Worm (Caenorhabditis elegans) whole organism, early embryonic: ENCODE data around the gene K10G4.3.
"Not testable (repeated sequence)": the region's sequence is repeated elsewhere in the genome, so short reads cannot be mapped to it uniquely, and the experiment has no call there.

Experiments
- B0310.2 ChIP-seq: sonication (generic microtip); optimal IDR thresholded peaks from 2 replicates; lab custom pipeline; 2016; ENCODE audit warnings: mild to moderate bottlenecking, missing genetic modification characterization, missing compliant biosample characterization
- F13C5.2 ChIP-seq: sonication (generic microtip); optimal IDR thresholded peaks from 2 replicates; lab custom pipeline; 2017; ENCODE audit warnings: mild to moderate bottlenecking, missing genetic modification characterization, inconsistent platforms, missing compliant biosample characterization
- aly-1 ChIP-seq: sonication (generic microtip); optimal IDR thresholded peaks from 2 replicates; lab custom pipeline; 2016; ENCODE audit warnings: missing genetic modification characterization, missing compliant biosample characterization
- ama-1 ChIP-seq: fragments of 150-350 bp; optimal IDR thresholded peaks from 2 replicates; lab custom pipeline; 2014
- ceh-13 ChIP-seq: fragments of 200-800 bp; sonication (Bioruptor generic); optimal IDR thresholded peaks from 2 replicates; lab custom pipeline; 2018; ENCODE audit warnings: mild to moderate bottlenecking, missing genetic modification characterization, missing compliant biosample characterization
- ceh-36 ChIP-seq: sonication (generic microtip); optimal IDR thresholded peaks from 2 replicates; lab custom pipeline; 2016; ENCODE audit warnings: missing genetic modification characterization, inconsistent platforms, missing compliant biosample characterization
- ets-7 ChIP-seq: sonication (generic microtip); optimal IDR thresholded peaks from 2 replicates; lab custom pipeline; 2016; ENCODE audit warnings: missing genotype, missing genetic modification characterization, missing compliant biosample characterization
- flt-1 ChIP-seq: fragments of 200-800 bp; sonication (Bioruptor generic); IDR thresholded peaks from 2 replicates; pipeline ENCODE4 v1.3.6; 2022; ENCODE audit warnings: missing genetic modification characterization, missing compliant biosample characterization
- hmbx-1 ChIP-seq: sonication (generic microtip); optimal IDR thresholded peaks from 2 replicates; lab custom pipeline; 2016; ENCODE audit warnings: mild to moderate bottlenecking, missing genetic modification characterization, missing compliant biosample characterization
- hmg-4 ChIP-seq: fragments of 200-800 bp; sonication (Bioruptor generic); optimal IDR thresholded peaks from 2 replicates; lab custom pipeline; 2018; ENCODE audit warnings: mild to moderate bottlenecking, missing genetic modification characterization, missing compliant biosample characterization
- hnd-1 ChIP-seq: sonication (generic microtip); optimal IDR thresholded peaks from 2 replicates; lab custom pipeline; 2016; ENCODE audit warnings: missing genetic modification characterization, missing compliant biosample characterization
- pes-1 ChIP-seq: fragments of 200-800 bp; sonication (Bioruptor generic); IDR thresholded peaks from 2 replicates; pipeline ENCODE4 v1.3.6; 2022; ENCODE audit warnings: missing genetic modification reagents, missing genetic modification characterization, missing compliant biosample characterization
- scrt-1 ChIP-seq: fragments of 200-800 bp; sonication (Bioruptor generic); IDR thresholded peaks from 2 replicates; pipeline ENCODE4 v1.3.6; 2022; ENCODE audit warnings: missing genetic modification characterization, missing compliant biosample characterization
- sea-1 ChIP-seq: fragments of 200-800 bp; sonication (Bioruptor generic); conservative IDR thresholded peaks from 2 replicates; pipeline ENCODE4 v1.3.6; 2022; ENCODE audit warnings: missing genetic modification characterization, missing compliant biosample characterization
- tbx-11 ChIP-seq: fragments of 200-800 bp; sonication (Bioruptor generic); IDR thresholded peaks from 2 replicates; pipeline ENCODE4 v1.3.6; 2022; ENCODE audit warnings: missing genetic modification characterization, missing compliant biosample characterization
- tbx-37 ChIP-seq: fragments of 200-800 bp; sonication (Bioruptor generic); conservative IDR thresholded peaks from 2 replicates; pipeline ENCODE4 v1.3.6; 2022; ENCODE audit warnings: missing genetic modification reagents, missing genetic modification characterization, missing compliant biosample characterization
- tra-4 ChIP-seq: sonication (generic microtip); optimal IDR thresholded peaks from 2 replicates; lab custom pipeline; 2017; ENCODE audit warnings: missing genetic modification characterization, missing compliant biosample characterization

The K10G4.3 gene

DNA sequence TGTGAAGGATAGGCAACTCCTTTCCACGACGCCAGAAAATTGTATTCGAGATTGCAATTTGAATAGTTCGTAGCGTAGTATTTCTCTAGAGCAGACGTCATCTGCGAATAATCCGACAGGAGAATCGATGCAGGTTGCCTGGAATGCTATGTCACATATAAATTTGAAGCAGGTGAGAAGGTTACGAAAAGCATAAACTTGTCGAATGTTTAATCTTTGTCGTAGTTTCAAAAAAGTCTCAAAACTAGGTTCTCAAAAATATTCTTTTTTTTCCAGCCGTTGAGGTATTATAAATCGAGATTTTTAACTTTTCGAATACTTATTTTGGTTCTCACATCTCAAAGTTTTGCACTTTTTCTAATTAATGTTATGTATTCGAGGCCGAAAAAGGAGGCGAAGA is 9.7 kb downstream of the K10G4.3 start, which contains the start of gene srh-116:
srh-116 (minus strand) TSS at position 101 of the 400 bp plus-strand sequence.
- TF ChIP-seq F13C5.2 (tag; lab: Kevin White, UChicago); sea-1; hmg-4 (GFP tag; lab: Kevin White, UChicago): not testable (repeated sequence)

DNA sequence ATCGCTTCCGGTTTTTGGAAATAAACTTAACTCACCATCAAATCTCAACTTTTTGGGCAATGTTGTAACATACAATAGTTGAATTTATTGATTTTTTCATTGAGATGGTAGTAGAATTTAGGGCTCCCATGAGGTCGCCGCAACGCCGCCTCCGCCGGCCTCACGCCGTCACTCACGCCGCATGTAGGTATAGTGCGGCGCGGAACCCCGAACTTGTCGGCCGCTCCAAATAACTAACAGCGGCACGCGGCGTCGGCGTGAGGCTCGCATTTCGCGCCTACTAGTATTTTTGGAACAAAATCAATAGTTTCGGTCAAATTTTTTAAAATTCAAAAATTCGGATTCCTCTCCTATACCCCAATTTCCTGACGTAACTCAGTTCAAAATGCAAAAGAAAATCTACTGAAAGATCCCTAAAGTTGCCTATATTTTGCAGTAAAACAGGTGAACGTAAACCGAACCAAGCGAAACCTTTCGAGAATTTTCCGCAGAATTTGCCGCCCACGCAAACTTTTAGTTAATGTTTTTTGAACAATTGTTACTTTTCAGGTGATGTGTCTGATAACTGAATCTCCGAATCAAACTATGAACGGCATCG is 13.3 kb downstream of the K10G4.3 start, which contains the start of gene Y61B8A.6:
Y61B8A.6 (plus strand) TSS at position 548 of the 598 bp plus-strand sequence.
- TF ChIP-seq ama-1 (lab: Kevin White, UChicago) (no peak), sea-1 (no peak), tbx-37 (GFP tag; lab: Robert Waterston, UW) (no peak), F13C5.2 (tag; lab: Kevin White, UChicago) (no peak), ceh-13 (GFP tag; lab: Kevin White, UChicago) (no peak), tra-4 (tag; lab: Kevin White, UChicago) (no peak), ceh-36 (tag; lab: Kevin White, UChicago) (no peak), hmbx-1 (no peak), ets-7 (tag; lab: Kevin White, UChicago) (no peak), aly-1 (tag; lab: Kevin White, UChicago) (no peak), tbx-11 (GFP tag; lab: Robert Waterston, UW) (no peak), hmg-4 (GFP tag; lab: Kevin White, UChicago) (no peak), scrt-1 (GFP tag; lab: Robert Waterston, UW) (no peak)

DNA sequence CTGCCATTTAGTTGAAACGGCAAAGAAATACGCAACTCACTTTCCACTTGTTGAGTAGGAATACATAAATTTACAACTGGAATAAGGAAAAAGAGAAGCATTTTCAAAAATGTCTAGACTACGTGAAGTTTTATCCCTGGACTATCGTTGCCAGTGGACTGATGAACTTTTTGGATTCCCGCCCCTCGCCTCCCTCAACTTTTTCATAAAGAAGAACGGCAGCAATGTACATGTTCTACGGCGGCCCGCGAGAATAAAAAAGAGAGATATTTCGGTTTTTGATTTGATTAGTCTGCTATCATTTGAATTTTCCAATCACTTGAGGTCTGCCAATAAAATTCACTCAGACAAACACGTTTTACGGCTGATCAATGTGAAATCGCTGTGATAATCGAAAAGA is 15.8 kb downstream of the K10G4.3 start, which contains the start of gene clec-243:
clec-243 (minus strand) TSS at position 101 of the 400 bp plus-strand sequence.
- TF ChIP-seq tbx-37 (GFP tag; lab: Robert Waterston, UW) = no peak

DNA sequence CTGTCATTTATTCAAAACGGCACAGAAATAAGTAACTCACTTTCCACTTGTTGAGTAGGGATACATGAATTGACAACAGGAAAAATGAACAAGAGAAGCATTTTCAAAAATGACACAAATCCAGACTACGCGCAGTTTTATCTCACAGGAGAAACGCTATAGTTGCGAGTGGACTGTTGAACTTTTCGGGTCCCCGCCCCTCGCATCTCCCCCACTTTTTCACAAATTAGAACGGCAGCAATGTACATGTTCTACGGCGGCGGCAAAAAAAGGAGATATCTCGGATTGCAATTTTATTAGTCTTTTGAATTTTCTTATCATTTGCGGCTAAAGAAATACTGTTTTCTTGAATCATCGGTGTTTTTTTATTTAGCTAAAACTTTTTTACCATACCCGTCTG is 19.3 kb downstream of the K10G4.3 start, which contains the start of gene clec-242:
clec-242 (minus strand) TSS at position 101 of the 400 bp plus-strand sequence.
- TF ChIP-seq B0310.2 = no peak
- no peak for TF ChIP-seq pes-1 (GFP tag; lab: Robert Waterston, UW)
- no peak for TF ChIP-seq hmg-4 (GFP tag; lab: Kevin White, UChicago)
- TF ChIP-seq tra-4 (tag; lab: Kevin White, UChicago) = no peak
- TF ChIP-seq ceh-13 (GFP tag; lab: Kevin White, UChicago) = no peak
- no peak for TF ChIP-seq sea-1
- TF ChIP-seq tbx-37 (GFP tag; lab: Robert Waterston, UW) = no peak
- TF ChIP-seq ceh-36 (tag; lab: Kevin White, UChicago) = no peak

DNA sequence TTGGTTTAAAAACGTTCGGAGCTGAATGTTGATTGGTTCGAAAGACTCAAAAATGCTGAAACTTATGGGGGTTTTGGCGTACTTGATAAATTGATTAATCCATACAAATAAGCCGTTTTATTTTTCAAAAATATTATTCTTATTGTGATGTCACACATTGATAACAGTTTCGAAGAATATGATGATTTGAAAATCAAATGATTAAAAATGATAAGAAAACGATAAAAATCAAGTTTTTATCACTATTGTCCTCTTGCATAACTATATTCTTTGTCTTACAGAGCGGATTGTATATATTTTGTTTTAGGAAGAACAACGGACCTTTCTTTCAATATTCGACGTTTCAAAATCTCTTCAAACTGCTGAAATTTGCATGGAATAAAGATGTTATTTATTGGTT is 21.7 kb downstream of the K10G4.3 start:
- TF ChIP-seq B0310.2 (no peak), flt-1 (GFP tag; lab: Robert Waterston, UW) (no peak), pes-1 (GFP tag; lab: Robert Waterston, UW) (no peak)

DNA sequence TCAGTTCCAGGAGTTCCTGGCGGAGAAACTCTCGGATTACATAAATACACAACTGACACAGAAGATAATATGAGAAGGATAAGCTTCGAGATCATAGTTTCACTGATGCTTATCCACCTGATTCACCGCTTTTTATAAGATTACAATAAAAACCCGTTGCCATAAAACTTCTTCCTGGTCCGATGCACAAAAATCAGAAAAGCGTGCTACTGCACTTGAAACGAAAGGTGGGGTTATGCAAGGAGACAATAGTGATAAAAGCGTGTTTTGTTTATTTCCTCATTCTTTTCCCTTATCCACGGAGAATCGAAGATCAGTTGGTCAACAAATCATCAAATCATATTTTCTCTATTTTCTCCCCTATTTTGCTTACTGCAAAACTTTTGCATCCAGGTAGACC is 22.2 kb downstream of the K10G4.3 start, which contains the start of gene Y68A4B.3:
Y68A4B.3 (minus strand) TSS at position 101 of the 400 bp plus-strand sequence.
- TF ChIP-seq ama-1 (lab: Kevin White, UChicago) (no peak), sea-1 (no peak), hmbx-1 (no peak), ceh-13 (GFP tag; lab: Kevin White, UChicago) (no peak), tra-4 (tag; lab: Kevin White, UChicago) (no peak), flt-1 (GFP tag; lab: Robert Waterston, UW) (no peak), hnd-1 (tag; lab: Kevin White, UChicago) (no peak), tbx-37 (GFP tag; lab: Robert Waterston, UW) (no peak), aly-1 (tag; lab: Kevin White, UChicago) (no peak), ceh-36 (tag; lab: Kevin White, UChicago) (no peak), tbx-11 (GFP tag; lab: Robert Waterston, UW) (no peak)

DNA sequence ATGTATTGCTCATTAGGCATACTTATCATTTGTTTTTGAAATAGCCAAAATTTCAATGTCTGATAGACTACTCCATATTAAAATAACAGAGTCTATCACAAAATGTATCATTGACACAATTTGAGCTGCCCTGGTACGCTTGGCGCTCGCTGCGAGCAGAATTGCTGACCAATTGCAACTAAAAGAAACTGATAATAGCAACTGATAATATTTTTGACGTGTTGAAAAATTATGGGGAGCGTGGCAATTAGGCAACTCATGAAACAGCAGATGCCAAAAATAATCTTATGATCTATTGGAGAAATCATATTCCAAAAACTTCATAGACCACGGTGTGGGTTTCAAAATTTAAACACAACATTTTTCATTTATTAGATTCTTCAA is 23.5 kb downstream of the K10G4.3 start:
- TF ChIP-seq sea-1 (no peak), pes-1 (GFP tag; lab: Robert Waterston, UW) (no peak), B0310.2 (no peak), ceh-13 (GFP tag; lab: Kevin White, UChicago) (no peak), ets-7 (tag; lab: Kevin White, UChicago) (no peak), F13C5.2 (tag; lab: Kevin White, UChicago) (no peak), tbx-37 (GFP tag; lab: Robert Waterston, UW) (no peak), tbx-11 (GFP tag; lab: Robert Waterston, UW) (no peak), hmg-4 (GFP tag; lab: Kevin White, UChicago) (no peak), ama-1 (lab: Kevin White, UChicago) (no peak), flt-1 (GFP tag; lab: Robert Waterston, UW) (no peak), scrt-1 (GFP tag; lab: Robert Waterston, UW) (no peak), hnd-1 (tag; lab: Kevin White, UChicago) (no peak), tra-4 (tag; lab: Kevin White, UChicago) (no peak), aly-1 (tag; lab: Kevin White, UChicago) (no peak)

DNA sequence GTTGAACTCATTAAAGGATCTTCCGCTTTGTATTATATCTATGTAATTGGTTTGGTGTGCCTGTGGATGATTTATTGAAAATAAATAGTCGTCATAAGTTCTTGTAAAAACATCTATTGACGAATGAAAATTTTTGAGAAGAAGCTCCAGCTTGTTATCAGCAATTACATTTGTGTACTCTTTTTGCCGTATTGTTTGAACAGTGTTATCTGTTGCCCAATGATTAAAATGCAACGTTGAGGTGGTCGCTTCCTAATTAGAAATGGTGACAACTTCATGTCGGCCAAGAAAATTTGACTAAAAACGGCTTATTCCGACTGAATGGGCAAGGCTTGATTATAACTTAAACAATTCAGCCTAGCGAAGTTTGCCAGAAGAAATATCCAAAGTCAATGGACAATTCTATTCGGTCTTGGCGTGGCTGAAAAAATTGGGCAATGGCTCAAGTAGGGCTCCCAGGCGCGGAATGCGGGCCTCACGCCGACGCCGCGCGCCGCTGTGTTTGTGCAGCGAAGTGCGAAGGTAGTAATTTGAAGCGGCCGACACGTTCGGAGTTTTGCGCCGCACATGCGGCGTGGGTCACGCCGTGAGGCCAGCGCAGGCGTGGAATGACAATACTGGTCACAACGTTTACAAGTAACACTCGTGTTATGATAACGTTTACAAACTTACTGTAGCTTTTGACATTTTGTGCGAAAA is 24.0 kb downstream of the K10G4.3 start:
- TF ChIP-seq aly-1 (tag; lab: Kevin White, UChicago) = no peak
- TF ChIP-seq sea-1 = no peak
- TF ChIP-seq ets-7 (tag; lab: Kevin White, UChicago) = no peak
- no peak for TF ChIP-seq tbx-37 (GFP tag; lab: Robert Waterston, UW)
